Fruit fly (Drosophila melanogaster) whole organism, embryonic: ENCODE measurements around the gene CG42296.

Source experiments
- CG10267 ChIP-seq: fragments of 200-800 bp; sonication (Bioruptor generic); optimal IDR thresholded peaks from 2 replicates; lab custom pipeline; 2018; ENCODE audit warnings: missing biosample characterization, mild to moderate bottlenecking, missing genetic modification characterization, moderate library complexity
- CG11456 ChIP-seq: fragments of 200-800 bp; sonication (Bioruptor generic); IDR thresholded peaks from 3 replicates; pipeline ENCODE4 v1.3.6; 2022; ENCODE audit warnings: missing biosample characterization, missing genetic modification characterization
- CG12155 ChIP-seq: fragments of 200-800 bp; sonication (Bioruptor generic); optimal IDR thresholded peaks from 3 replicates; lab custom pipeline; 2016; ENCODE audit warnings: missing biosample characterization, missing genetic modification characterization
- CG12236 ChIP-seq: fragments of 200-800 bp; sonication (Bioruptor generic); optimal IDR thresholded peaks from 2 replicates; lab custom pipeline; 2016; ENCODE audit warnings: missing biosample characterization, missing genetic modification characterization
- CG14014 ChIP-seq: fragments of 200-800 bp; sonication (Bioruptor generic); IDR thresholded peaks from 2 replicates; pipeline ENCODE4 v1.3.6; 2022; ENCODE audit warnings: missing biosample characterization, missing genetic modification characterization
- CG15269 ChIP-seq: fragments of 200-800 bp; sonication (Bioruptor generic); optimal IDR thresholded peaks from 2 replicates; lab custom pipeline; 2018; ENCODE audit warnings: missing biosample characterization, mild to moderate bottlenecking, missing genetic modification characterization, moderate library complexity
- CG16779 ChIP-seq: fragments of 200-800 bp; sonication (Bioruptor generic); IDR thresholded peaks from 2 replicates; pipeline ENCODE4 v1.3.6; 2022; ENCODE audit warnings: missing biosample characterization, missing genetic modification characterization
- CG17328 ChIP-seq: fragments of 200-800 bp; sonication (Bioruptor generic); IDR thresholded peaks from 2 replicates; pipeline ENCODE4 v1.3.6; 2022; ENCODE audit warnings: missing biosample characterization, missing genetic modification characterization
- CG17568 ChIP-seq: fragments of 200-800 bp; sonication (Bioruptor generic); optimal IDR thresholded peaks from 2 replicates; lab custom pipeline; 2018; ENCODE audit warnings: missing biosample characterization, mild to moderate bottlenecking, missing genetic modification characterization, moderate library complexity
- CG1792 ChIP-seq: fragments of 200-800 bp; sonication (Bioruptor generic); optimal IDR thresholded peaks from 2 replicates; lab custom pipeline; 2016; ENCODE audit warnings: missing biosample characterization, missing genetic modification characterization
- CG1832 ChIP-seq: fragments of 200-800 bp; sonication (Bioruptor generic); optimal IDR thresholded peaks from 2 replicates; lab custom pipeline; 2017; ENCODE audit warnings: missing biosample characterization, mild to moderate bottlenecking, missing genetic modification characterization, inconsistent platforms
- CG2199 ChIP-seq: fragments of 200-800 bp; sonication (Bioruptor generic); IDR thresholded peaks from 3 replicates; pipeline ENCODE4 v1.3.6; 2022; ENCODE audit warnings: missing biosample characterization, missing genetic modification characterization
- CG2712 ChIP-seq: fragments of 200-800 bp; optimal IDR thresholded peaks from 3 replicates; lab custom pipeline; 2019; ENCODE audit warnings: missing biosample characterization, mild to moderate bottlenecking, missing genetic modification characterization, moderate library complexity
- CG34376 ChIP-seq: fragments of 200-800 bp; sonication (Bioruptor generic); optimal IDR thresholded peaks from 2 replicates; lab custom pipeline; 2018; ENCODE audit warnings: missing biosample characterization, mild to moderate bottlenecking, missing genetic modification characterization
- CG34422 ChIP-seq: fragments of 200-800 bp; sonication (Bioruptor generic); IDR thresholded peaks from 3 replicates; pipeline ENCODE4 v1.3.6; 2022; ENCODE audit warnings: missing biosample characterization, missing genetic modification characterization
- CG3726 ChIP-seq: fragments of 200-800 bp; sonication (Bioruptor generic); IDR thresholded peaks from 3 replicates; pipeline ENCODE4, ENCODE4 v1.3.6; 2022; ENCODE audit warnings: missing biosample characterization, missing genetic modification characterization
- CG5953 ChIP-seq: fragments of 200-800 bp; sonication (Bioruptor generic); IDR thresholded peaks from 2 replicates; pipeline ENCODE4 v1.3.6; 2022; ENCODE audit warnings: missing biosample characterization, missing genetic modification characterization
- CG6854 ChIP-seq: fragments of 200-800 bp; sonication (Bioruptor generic); optimal IDR thresholded peaks from 3 replicates; lab custom pipeline; 2017; ENCODE audit warnings: missing biosample characterization, mild to moderate bottlenecking, missing genetic modification characterization
- Dll ChIP-seq: fragments of 200-800 bp; sonication (Bioruptor generic); IDR thresholded peaks from 4 replicates; pipeline ENCODE4 v1.3.6; 2022; ENCODE audit warnings: missing biosample characterization, missing genetic modification characterization; ENCODE audit not compliant: partially characterized antibody
- Dp ChIP-seq: fragments of 200-800 bp; sonication (Bioruptor generic); optimal IDR thresholded peaks from 2 replicates; lab custom pipeline; 2018; ENCODE audit warnings: missing biosample characterization, mild to moderate bottlenecking, missing genetic modification characterization, moderate library complexity
- Gsc ChIP-seq: fragments of 200-800 bp; sonication (Bioruptor generic); IDR thresholded peaks from 2 replicates; pipeline ENCODE4 v1.3.6; 2022; ENCODE audit warnings: missing biosample characterization, missing genetic modification characterization
- HLH4C ChIP-seq: fragments of 200-800 bp; sonication (Bioruptor generic); IDR thresholded peaks from 3 replicates; pipeline ENCODE4 v1.3.6; 2022; ENCODE audit warnings: missing biosample characterization, missing genetic modification characterization; ENCODE audit not compliant: partially characterized antibody
- Hmr ChIP-seq: fragments of 200-800 bp; sonication (Bioruptor generic); optimal IDR thresholded peaks from 3 replicates; lab custom pipeline; 2017; ENCODE audit warnings: mild to moderate bottlenecking, missing biosample characterization, missing genetic modification reagents, missing genetic modification characterization
- MBD-R2 ChIP-seq: fragments of 200-800 bp; sonication (Bioruptor generic); IDR thresholded peaks from 2 replicates; pipeline ENCODE4 v1.3.6; 2022; ENCODE audit warnings: missing biosample characterization, missing genetic modification characterization
- Mad ChIP-seq: fragments of 200-800 bp; sonication (Bioruptor generic); optimal IDR thresholded peaks from 2 replicates; lab custom pipeline; 2016; ENCODE audit warnings: missing biosample characterization, missing genetic modification characterization
- Oaz ChIP-seq: fragments of 200-800 bp; sonication (Bioruptor generic); IDR thresholded peaks from 2 replicates; pipeline ENCODE4 v1.3.6; 2022; ENCODE audit warnings: missing biosample characterization, missing genetic modification characterization
- ab ChIP-seq: fragments of 200-800 bp; sonication (Bioruptor generic); optimal IDR thresholded peaks from 2 replicates; lab custom pipeline; 2016; ENCODE audit warnings: missing biosample characterization, missing genetic modification characterization
- ato ChIP-seq: fragments of 200-800 bp; sonication (Bioruptor generic); IDR thresholded peaks from 2 replicates; pipeline ENCODE4 v1.3.6; 2022; ENCODE audit warnings: missing biosample characterization, missing genetic modification characterization; ENCODE audit not compliant: partially characterized antibody
- az2 ChIP-seq: fragments of 200-800 bp; sonication (Bioruptor generic); optimal IDR thresholded peaks from 3 replicates; lab custom pipeline; 2016; ENCODE audit warnings: missing biosample characterization, missing genetic modification characterization
- bowl ChIP-seq: fragments of 200-800 bp; sonication (Bioruptor generic); IDR thresholded peaks from 2 replicates; pipeline ENCODE4 v1.3.6; 2022; ENCODE audit warnings: missing biosample characterization, missing genetic modification characterization
- caup ChIP-seq: fragments of 200-800 bp; sonication (Bioruptor generic); optimal IDR thresholded peaks from 3 replicates; lab custom pipeline; 2017; ENCODE audit warnings: missing biosample characterization, mild to moderate bottlenecking, missing genetic modification characterization, moderate library complexity; ENCODE audit not compliant: severe bottlenecking
- chm ChIP-seq: fragments of 200-800 bp; sonication (Bioruptor generic); IDR thresholded peaks from 2 replicates; pipeline ENCODE4 v1.3.6; 2022; ENCODE audit warnings: missing biosample characterization, missing genetic modification characterization
- croc ChIP-seq: fragments of 200-800 bp; sonication (Bioruptor generic); conservative IDR thresholded peaks from 3 replicates; pipeline ENCODE4 v1.3.6; 2022; ENCODE audit warnings: missing biosample characterization, missing genetic modification characterization
- crp ChIP-seq, 2 experiments: fragments of 200-800 bp; sonication (Bioruptor generic); optimal IDR thresholded peaks; 2 replicates in 1 of 2; 3 replicates in 1 of 2; lab custom pipeline; 2017; ENCODE audit warnings: missing biosample characterization in 2 of 2, missing genetic modification characterization in 2 of 2, mild to moderate bottlenecking in 1 of 2, moderate library complexity in 1 of 2
- dan ChIP-seq: fragments of 200-800 bp; sonication (Bioruptor generic); IDR thresholded peaks from 2 replicates; pipeline ENCODE4 v1.3.6; 2022; ENCODE audit warnings: missing biosample characterization, missing genetic modification characterization
- exex ChIP-seq: fragments of 200-800 bp; sonication (Bioruptor generic); optimal IDR thresholded peaks from 4 replicates; lab custom pipeline; 2018; ENCODE audit warnings: missing biosample characterization, mild to moderate bottlenecking, missing genetic modification characterization, moderate library complexity
- fd64A ChIP-seq: fragments of 200-800 bp; sonication (Bioruptor generic); optimal IDR thresholded peaks from 3 replicates; lab custom pipeline; 2018; ENCODE audit warnings: missing biosample characterization, mild to moderate bottlenecking, missing genetic modification characterization
- fu2 ChIP-seq: fragments of 200-800 bp; sonication (Bioruptor generic); optimal IDR thresholded peaks from 2 replicates; lab custom pipeline; 2016; ENCODE audit warnings: missing biosample characterization, missing genetic modification characterization
- mld ChIP-seq: fragments of 200-800 bp; sonication (Bioruptor generic); IDR thresholded peaks from 3 replicates; pipeline ENCODE4 v1.3.6; 2022; ENCODE audit warnings: missing biosample characterization, missing genetic modification characterization; ENCODE audit not compliant: partially characterized antibody
- pb ChIP-seq: fragments of 200-800 bp; sonication (Bioruptor generic); optimal IDR thresholded peaks from 3 replicates; lab custom pipeline; 2016; ENCODE audit warnings: missing biosample characterization, missing genetic modification characterization
- pros ChIP-seq: fragments of 200-800 bp; sonication (Bioruptor generic); optimal IDR thresholded peaks from 3 replicates; lab custom pipeline; 2019; ENCODE audit warnings: missing biosample characterization, mild to moderate bottlenecking, missing genetic modification characterization, moderate library complexity
- row ChIP-seq: fragments of 200-800 bp; sonication (Bioruptor generic); IDR thresholded peaks from 3 replicates; pipeline ENCODE4 v1.3.6; 2022; ENCODE audit warnings: missing biosample characterization, missing genetic modification characterization
- sens ChIP-seq: fragments of 200-800 bp; sonication (Bioruptor generic); peaks from one replicate; lab custom pipeline; 2016; ENCODE audit warnings: missing biosample characterization, missing genetic modification characterization
- sens-2 ChIP-seq: fragments of 200-800 bp; sonication (Bioruptor generic); IDR thresholded peaks from 2 replicates; pipeline ENCODE4 v1.3.6; 2022; ENCODE audit warnings: missing biosample characterization, missing genetic modification characterization
- shn ChIP-seq: fragments of 200-800 bp; sonication (Bioruptor generic); optimal IDR thresholded peaks from 3 replicates; lab custom pipeline; 2016; ENCODE audit warnings: missing biosample characterization, missing genetic modification characterization
- slp2 ChIP-seq: fragments of 200-800 bp; sonication (Bioruptor generic); optimal IDR thresholded peaks from 2 replicates; lab custom pipeline; 2016; ENCODE audit warnings: missing biosample characterization, missing genetic modification characterization
- sob ChIP-seq: fragments of 200-800 bp; sonication (Bioruptor generic); IDR thresholded peaks from 2 replicates; pipeline ENCODE4 v1.3.6; 2022; ENCODE audit warnings: missing biosample characterization, missing genetic modification characterization
- tll ChIP-seq, 2 experiments: fragments of 200-800 bp in 1 of 2; fragments of >200 bp in 1 of 2; sonication (Bioruptor generic) in 1 of 2; optimal IDR thresholded peaks; 2 replicates each; lab custom pipeline; 2017 to 2019; ENCODE audit warnings: missing biosample characterization in 2 of 2, missing genetic modification characterization in 2 of 2, mild to moderate bottlenecking in 1 of 2, moderate library complexity in 1 of 2
- usp ChIP-seq: fragments of >200 bp; optimal IDR thresholded peaks from 2 replicates; lab custom pipeline; 2017; ENCODE audit warnings: missing biosample characterization, missing genetic modification characterization

The CG42296 gene

dm6 chr2L:1986343-1987280 is 49.2 kb downstream of the CG42296 start (continued):
- no peak for TF ChIP-seq tll (GFP tag; optimal IDR thresholded peaks at IDR 0.05; lab: Kevin White, UChicago)
- no peak for TF ChIP-seq CG16779
- TF ChIP-seq croc = no peak
- TF ChIP-seq CG15269 (tag; lab: Kevin White, UChicago) = peak; percentile 67
- TF ChIP-seq CG2712 (tag; lab: Kevin White, UChicago) = peak; percentile 18
- no peak for TF ChIP-seq usp (GFP tag; lab: Kevin White, UChicago)
- peak; percentile 28; the same call in 1 of the 2 replicates for TF ChIP-seq MBD-R2 (GFP tag; lab: Robert Waterston, UW)
- TF ChIP-seq CG17328 (GFP tag; lab: Robert Waterston, UW) = 0 out of 2 replicates have a peak, but pooled peaks have one; percentile 32
- TF ChIP-seq Mad (GFP tag; lab: Kevin White, UChicago) = peak; percentile 33
- TF ChIP-seq Dp (GFP tag; lab: Kevin White, UChicago) = no peak
- no peak for TF ChIP-seq ab (GFP tag; lab: Kevin White, UChicago)
- TF ChIP-seq HLH4C = no peak
- TF ChIP-seq crp (GFP tag; optimal IDR thresholded peaks at IDR 0.05; lab: Kevin White, UChicago) = no peak
- no peak for TF ChIP-seq CG1832 (GFP tag; lab: Kevin White, UChicago)
- TF ChIP-seq ato = no peak
- TF ChIP-seq Oaz (GFP tag; lab: Robert Waterston, UW) = peak; percentile 14; the same call in 1 of the 2 replicates
- no peak for TF ChIP-seq CG6854
- TF ChIP-seq exex = peak; percentile 99
- no peak; the same call in 1 of the 2 replicates for TF ChIP-seq sens-2 (GFP tag; lab: Robert Waterston, UW)
- peak; percentile 35 for TF ChIP-seq CG12155
- peak; percentile 54 for TF ChIP-seq sens (GFP tag; lab: Kevin White, UChicago)
- peak; percentile 32 for TF ChIP-seq fu2 (GFP tag; lab: Kevin White, UChicago)
- TF ChIP-seq CG10267 (tag; lab: Kevin White, UChicago) = peak; percentile 4
- TF ChIP-seq pb = peak; percentile 36
- TF ChIP-seq Hmr (GFP tag; lab: Kevin White, UChicago) = peak; percentile 73
- TF ChIP-seq dan (GFP tag; lab: Robert Waterston, UW) = no peak
- peak; percentile 49 for TF ChIP-seq sob (GFP tag; lab: Robert Waterston, UW)
- TF ChIP-seq CG2199 (GFP tag; lab: Robert Waterston, UW) = no peak
- peak; percentile 75; the same call in 2 of the 3 replicates for TF ChIP-seq CG11456
- TF ChIP-seq bowl (GFP tag; lab: Robert Waterston, UW) = no peak
- peak; percentile 6 for TF ChIP-seq shn (GFP tag; lab: Kevin White, UChicago)
- TF ChIP-seq az2 = peak; percentile 19
- TF ChIP-seq row (GFP tag; lab: Robert Waterston, UW) = peak; percentile 73
- peak; percentile 61 for TF ChIP-seq CG14014 (GFP tag; lab: Robert Waterston, UW)
- no peak for TF ChIP-seq CG3726
- no peak for TF ChIP-seq mld
- no peak for TF ChIP-seq fd64A (GFP tag; lab: Kevin White, UChicago)
- TF ChIP-seq slp2 (GFP tag; lab: Kevin White, UChicago) = no peak
- TF ChIP-seq CG12236 (GFP tag; lab: Kevin White, UChicago) = no peak
- TF ChIP-seq CG34376 = peak; percentile 99
- TF ChIP-seq chm (GFP tag; lab: Robert Waterston, UW) = no peak; the same call in 1 of the 2 replicates
- TF ChIP-seq CG17568 (GFP tag; lab: Kevin White, UChicago) = no peak
- TF ChIP-seq caup (GFP tag; lab: Kevin White, UChicago) = peak; percentile 67
- TF ChIP-seq CG34422 (GFP tag; lab: Robert Waterston, UW) = no peak
- TF ChIP-seq Gsc = no peak
- TF ChIP-seq pros (GFP tag; lab: Kevin White, UChicago) = no peak
- no peak for TF ChIP-seq Dll (GFP tag; lab: Robert Waterston, UW)
- no peak for TF ChIP-seq CG5953 (GFP tag; lab: Robert Waterston, UW)
- TF ChIP-seq CG1792 (GFP tag; lab: Kevin White, UChicago) = peak; percentile 21
